Fruit fly (Drosophila melanogaster) whole organism, embryonic: ENCODE results near the gene CG34008.
A peak's percentile ranks its signal among the peaks of the same experiment; 100 is the strongest.

Source experiments
- Antp ChIP-seq: fragments of 200-800 bp; sonication (Bioruptor generic); optimal IDR thresholded peaks from 3 replicates; lab custom pipeline; 2016; ENCODE audit warnings: missing biosample characterization, missing genetic modification characterization
- Atf-2 ChIP-seq: fragments of 200-800 bp; sonication (Bioruptor generic); optimal IDR thresholded peaks from 2 replicates; lab custom pipeline; 2016; ENCODE audit warnings: missing biosample characterization, missing genetic modification characterization
- Bdp1 ChIP-seq: fragments of 200-800 bp; sonication (Bioruptor generic); optimal IDR thresholded peaks from 3 replicates; lab custom pipeline; 2016; ENCODE audit warnings: missing biosample characterization, missing genetic modification characterization
- CG11085 ChIP-seq: fragments of 200-800 bp; sonication (Bioruptor generic); IDR thresholded peaks from 2 replicates; pipeline ENCODE4 v1.3.6; 2022; ENCODE audit warnings: missing biosample characterization, missing genetic modification characterization
- CG11398 ChIP-seq: fragments of 200-800 bp; sonication (Bioruptor generic); optimal IDR thresholded peaks from 2 replicates; lab custom pipeline; 2016; ENCODE audit warnings: missing biosample characterization, missing genetic modification characterization
- CG13624 ChIP-seq: fragments of 200-800 bp; sonication (Bioruptor generic); optimal IDR thresholded peaks from 2 replicates; lab custom pipeline; 2016; ENCODE audit warnings: missing biosample characterization, missing genetic modification characterization
- CG14965 ChIP-seq: fragments of 200-800 bp; sonication (Bioruptor generic); optimal IDR thresholded peaks from 2 replicates; lab custom pipeline; 2016; ENCODE audit warnings: missing biosample characterization, missing genetic modification characterization, borderline replicate concordance
- CG17568 ChIP-seq: fragments of 200-800 bp; sonication (Bioruptor generic); optimal IDR thresholded peaks from 2 replicates; lab custom pipeline; 2018; ENCODE audit warnings: missing biosample characterization, mild to moderate bottlenecking, missing genetic modification characterization, moderate library complexity
- CG17829 ChIP-seq: fragments of 200-800 bp; optimal IDR thresholded peaks from 2 replicates; lab custom pipeline; 2019; ENCODE audit warnings: missing biosample characterization, mild to moderate bottlenecking, missing genetic modification characterization, moderate library complexity
- CG2678 ChIP-seq: fragments of 200-800 bp; sonication (Bioruptor generic); optimal IDR thresholded peaks from 3 replicates; lab custom pipeline; 2019; ENCODE audit warnings: missing biosample characterization, mild to moderate bottlenecking, missing genetic modification characterization, moderate library complexity
- CG32772 ChIP-seq: fragments of 200-800 bp; sonication (Bioruptor generic); IDR thresholded peaks from 2 replicates; pipeline ENCODE4 v1.3.6; 2022; ENCODE audit warnings: missing biosample characterization, missing genetic modification characterization
- CG3995 ChIP-seq: fragments of 200-800 bp; sonication (Bioruptor generic); optimal IDR thresholded peaks from 3 replicates; lab custom pipeline; 2016; ENCODE audit warnings: missing biosample characterization, missing genetic modification characterization
- CG4360 ChIP-seq: fragments of 200-800 bp; sonication (Bioruptor generic); IDR thresholded peaks from 2 replicates; pipeline ENCODE4 v1.3.6; 2022; ENCODE audit warnings: missing biosample characterization, missing genetic modification characterization
- CG7556 ChIP-seq: fragments of 200-800 bp; sonication (Bioruptor generic); optimal IDR thresholded peaks from 2 replicates; lab custom pipeline; 2017; ENCODE audit warnings: missing biosample characterization, mild to moderate bottlenecking, missing genetic modification characterization
- CG7928 ChIP-seq: fragments of 200-800 bp; sonication (Bioruptor generic); optimal IDR thresholded peaks from 2 replicates; lab custom pipeline; 2017; ENCODE audit warnings: missing biosample characterization, mild to moderate bottlenecking, missing genetic modification characterization
- CG8290 ChIP-seq, 3 experiments: fragments of 200-800 bp; sonication (Bioruptor generic); optimal IDR thresholded peaks; 2 replicates each; lab custom pipeline; 2016 to 2019; ENCODE audit warnings: missing biosample characterization in 3 of 3, missing genetic modification characterization in 3 of 3, mild to moderate bottlenecking in 2 of 3, moderate library complexity in 1 of 3
- CG9932 ChIP-seq: fragments of 200-800 bp; sonication (Bioruptor generic); IDR thresholded peaks from 2 replicates; pipeline ENCODE4 v1.3.6; 2022; ENCODE audit warnings: missing biosample characterization, missing genetic modification characterization
- E2f1 ChIP-seq: fragments of 200-800 bp; sonication (Bioruptor generic); IDR thresholded peaks from 2 replicates; pipeline ENCODE4 v1.3.6; 2022; ENCODE audit warnings: missing biosample characterization, missing genetic modification characterization
- Gsc ChIP-seq: fragments of 200-800 bp; sonication (Bioruptor generic); IDR thresholded peaks from 2 replicates; pipeline ENCODE4 v1.3.6; 2022; ENCODE audit warnings: missing biosample characterization, missing genetic modification characterization
- H2.0 ChIP-seq: fragments of 200-800 bp; sonication (Bioruptor generic); IDR thresholded peaks from 2 replicates; pipeline ENCODE4 v1.3.6; 2022; ENCODE audit warnings: missing biosample characterization, missing genetic modification characterization
- HmgZ ChIP-seq: fragments of 200-800 bp; sonication (Bioruptor generic); optimal IDR thresholded peaks from 2 replicates; lab custom pipeline; 2018; ENCODE audit warnings: missing biosample characterization, mild to moderate bottlenecking, missing genetic modification characterization
- Hmr ChIP-seq: fragments of 200-800 bp; sonication (Bioruptor generic); optimal IDR thresholded peaks from 3 replicates; lab custom pipeline; 2017; ENCODE audit warnings: mild to moderate bottlenecking, missing biosample characterization, missing genetic modification reagents, missing genetic modification characterization
- MESR4 ChIP-seq: fragments of 200-800 bp; sonication (Bioruptor generic); optimal IDR thresholded peaks from 2 replicates; lab custom pipeline; 2018; ENCODE audit warnings: missing biosample characterization, mild to moderate bottlenecking, missing genetic modification characterization, moderate library complexity
- Max ChIP-seq: fragments of 200-800 bp; sonication (Bioruptor generic); optimal IDR thresholded peaks from 2 replicates; lab custom pipeline; 2016; ENCODE audit warnings: missing biosample characterization, mild to moderate bottlenecking, missing genetic modification characterization
- Meics ChIP-seq: fragments of 200-800 bp; sonication (Bioruptor generic); optimal IDR thresholded peaks from 2 replicates; lab custom pipeline; 2017; ENCODE audit warnings: missing biosample characterization, mild to moderate bottlenecking, missing genetic modification characterization
- NFAT ChIP-seq: fragments of 200-800 bp; sonication (Bioruptor generic); IDR thresholded peaks from 2 replicates; pipeline ENCODE4 v1.3.6; 2022; ENCODE audit warnings: missing biosample characterization, missing genetic modification characterization
- NfI ChIP-seq: fragments of 200-800 bp; sonication (Bioruptor generic); optimal IDR thresholded peaks from 3 replicates; lab custom pipeline; 2018; ENCODE audit warnings: missing biosample characterization, mild to moderate bottlenecking, missing genetic modification characterization, moderate library complexity
- PHDP ChIP-seq: fragments of 200-800 bp; sonication (Bioruptor generic); optimal IDR thresholded peaks from 3 replicates; lab custom pipeline; 2018; ENCODE audit warnings: missing biosample characterization, mild to moderate bottlenecking, missing genetic modification characterization, moderate library complexity
- Pdp1 ChIP-seq, 2 experiments: fragments of 200-800 bp; sonication (Bioruptor generic); optimal IDR thresholded peaks; 3 replicates each; lab custom pipeline; 2016; ENCODE audit warnings: missing biosample characterization in 2 of 2, missing genetic modification characterization in 2 of 2, mild to moderate bottlenecking in 1 of 2, moderate library complexity in 1 of 2
- amos ChIP-seq: fragments of 200-800 bp; sonication (Bioruptor generic); IDR thresholded peaks from 2 replicates; pipeline ENCODE4 v1.3.6; 2022; ENCODE audit warnings: missing biosample characterization, missing genetic modification characterization; ENCODE audit not compliant: partially characterized antibody
- ase ChIP-seq: fragments of 200-800 bp; sonication (Bioruptor generic); IDR thresholded peaks from 3 replicates; pipeline ENCODE4 v1.3.6; 2022; ENCODE audit warnings: missing biosample characterization, missing genetic modification characterization
- crp ChIP-seq, 2 experiments: fragments of 200-800 bp; sonication (Bioruptor generic); optimal IDR thresholded peaks; 2 replicates in 1 of 2; 3 replicates in 1 of 2; lab custom pipeline; 2017; ENCODE audit warnings: missing biosample characterization in 2 of 2, missing genetic modification characterization in 2 of 2, mild to moderate bottlenecking in 1 of 2, moderate library complexity in 1 of 2
- disco-r ChIP-seq: fragments of 200-800 bp; sonication (Bioruptor generic); optimal IDR thresholded peaks from 2 replicates; lab custom pipeline; 2016; ENCODE audit warnings: missing biosample characterization, missing genetic modification characterization
- dmrt99B ChIP-seq: fragments of 200-800 bp; sonication (Bioruptor generic); optimal IDR thresholded peaks from 2 replicates; lab custom pipeline; 2018; ENCODE audit warnings: missing biosample characterization, mild to moderate bottlenecking, missing genetic modification characterization, moderate library complexity
- ftz-f1 ChIP-seq: fragments of 200-800 bp; sonication (Bioruptor generic); optimal IDR thresholded peaks from 2 replicates; lab custom pipeline; 2016; ENCODE audit warnings: missing biosample characterization, missing genetic modification characterization
- gce ChIP-seq: fragments of 200-800 bp; sonication (Bioruptor generic); IDR thresholded peaks from 3 replicates; pipeline ENCODE4 v1.3.6; 2022; ENCODE audit warnings: missing biosample characterization, missing genetic modification characterization
- gcm2 ChIP-seq: fragments of 200-800 bp; sonication (Bioruptor generic); optimal IDR thresholded peaks from 2 replicates; lab custom pipeline; 2016; ENCODE audit warnings: missing biosample characterization, missing genetic modification characterization
- grn ChIP-seq: fragments of 200-800 bp; sonication (Bioruptor generic); optimal IDR thresholded peaks from 3 replicates; lab custom pipeline; 2017; ENCODE audit warnings: missing biosample characterization, missing genetic modification characterization
- kay ChIP-seq: fragments of 200-800 bp; sonication (Bioruptor generic); optimal IDR thresholded peaks from 2 replicates; lab custom pipeline; 2016; ENCODE audit warnings: missing biosample characterization, missing genetic modification characterization
- lab ChIP-seq: fragments of 200-800 bp; sonication (Bioruptor generic); optimal IDR thresholded peaks from 3 replicates; lab custom pipeline; 2017; ENCODE audit warnings: missing biosample characterization, missing genetic modification characterization, mild to moderate bottlenecking, moderate library complexity, missing genetic modification reagents
- lov ChIP-seq, 2 experiments: fragments of 200-800 bp in 1 of 2; fragments of >200 bp in 1 of 2; sonication (Bioruptor generic) in 1 of 2; IDR thresholded peaks in 1 of 2; optimal IDR thresholded peaks in 1 of 2; 2 replicates in 1 of 2; 3 replicates in 1 of 2; pipeline versions ENCODE4 v1.3.6 to Lab custom; 2017 to 2022; ENCODE audit warnings: missing biosample characterization in 1 of 2, missing genetic modification characterization in 1 of 2
- pfk ChIP-seq: fragments of 200-800 bp; sonication (Bioruptor generic); optimal IDR thresholded peaks from 2 replicates; lab custom pipeline; 2018; ENCODE audit warnings: missing biosample characterization, mild to moderate bottlenecking, missing genetic modification characterization, moderate library complexity
- phol ChIP-seq: fragments of 200-800 bp; sonication (Bioruptor generic); optimal IDR thresholded peaks from 3 replicates; lab custom pipeline; 2018; ENCODE audit warnings: missing biosample characterization, mild to moderate bottlenecking, missing genetic modification characterization, moderate library complexity
- repo ChIP-seq: fragments of 200-800 bp; sonication (Bioruptor generic); optimal IDR thresholded peaks from 2 replicates; lab custom pipeline; 2016; ENCODE audit warnings: missing biosample characterization, missing genetic modification characterization
- rib ChIP-seq: fragments of 200-800 bp; sonication (Bioruptor generic); IDR thresholded peaks from 2 replicates; pipeline ENCODE4 v1.3.6; 2022; ENCODE audit warnings: missing biosample characterization, missing genetic modification characterization
- sens-2 ChIP-seq: fragments of 200-800 bp; sonication (Bioruptor generic); IDR thresholded peaks from 2 replicates; pipeline ENCODE4 v1.3.6; 2022; ENCODE audit warnings: missing biosample characterization, missing genetic modification characterization
- sima ChIP-seq: fragments of 200-800 bp; sonication (Bioruptor generic); optimal IDR thresholded peaks from 2 replicates; lab custom pipeline; 2016; ENCODE audit warnings: missing biosample characterization, missing genetic modification characterization
- vnd ChIP-seq: fragments of 200-800 bp; sonication (Bioruptor generic); IDR thresholded peaks from 3 replicates; pipeline ENCODE4 v1.3.6; 2022; ENCODE audit warnings: missing biosample characterization, missing genetic modification characterization; ENCODE audit not compliant: partially characterized antibody
- zfh2 ChIP-seq: fragments of 200-800 bp; sonication (Bioruptor generic); optimal IDR thresholded peaks from 2 replicates; lab custom pipeline; 2016; ENCODE audit warnings: missing biosample characterization, missing genetic modification characterization

Gene CG34008

DNA sequence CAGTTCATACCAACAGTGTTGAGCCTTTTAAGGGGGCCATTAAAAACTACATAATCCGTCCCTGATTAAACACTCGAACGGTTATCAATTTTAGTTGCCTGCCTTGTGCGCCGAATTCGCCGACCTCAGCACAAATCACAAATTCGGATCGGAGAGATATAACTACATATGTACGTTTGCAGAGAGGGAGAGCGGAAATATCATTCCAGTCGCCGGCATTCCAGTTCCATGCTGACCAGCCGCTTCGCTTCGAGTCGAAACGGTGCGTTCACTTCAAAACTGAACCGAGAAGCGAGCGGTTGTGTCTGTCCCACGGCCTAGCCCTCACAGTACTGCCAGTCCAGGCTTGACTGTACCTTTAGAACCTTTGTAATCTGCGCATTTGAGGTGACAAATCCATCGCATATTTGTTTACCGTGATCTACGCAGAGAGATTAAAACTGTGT lies 6.8 kb downstream of the CG34008 start (continued):
- no peak for TF ChIP-seq crp (GFP tag; optimal IDR thresholded peaks at IDR 0.05; lab: Kevin White, UChicago)
- no peak for TF ChIP-seq ase (GFP tag; lab: Robert Waterston, UW)
- peak; percentile 42 for TF ChIP-seq PHDP (tag; lab: Kevin White, UChicago)
- TF ChIP-seq pfk: peak; percentile 71
- peak; percentile 19 for TF ChIP-seq Antp (GFP tag; lab: Kevin White, UChicago)
- no peak for TF ChIP-seq CG7556 (GFP tag; lab: Kevin White, UChicago)
- TF ChIP-seq Bdp1 (GFP tag; lab: Kevin White, UChicago): peak; percentile 27
- TF ChIP-seq rib (GFP tag; lab: Robert Waterston, UW): peak; percentile 47; the same call in 1 of the 2 replicates
- TF ChIP-seq zfh2 (GFP tag; lab: Kevin White, UChicago): no peak
- TF ChIP-seq CG17568 (GFP tag; lab: Kevin White, UChicago): no peak
- TF ChIP-seq NfI: peak; percentile 24
- no peak for TF ChIP-seq lov (optimal IDR thresholded peaks at IDR 0.05; lab: Kevin White, UChicago)
- TF ChIP-seq lov (GFP tag; IDR thresholded peaks at IDR 0.05; lab: Robert Waterston, UW): 0 out of 3 replicates have a peak, but pooled peaks have one; percentile 55
- TF ChIP-seq Atf-2 (GFP tag; lab: Kevin White, UChicago): no peak
- peak; percentile 38; the same call in 1 of the 2 replicates for TF ChIP-seq CG4360 (GFP tag; lab: Robert Waterston, UW)
- TF ChIP-seq CG32772 (GFP tag; lab: Robert Waterston, UW): no peak
- TF ChIP-seq lab: peak; percentile 44
- TF ChIP-seq phol: no peak
- TF ChIP-seq vnd (GFP tag; lab: Robert Waterston, UW): 0 out of 3 replicates have a peak, but pooled peaks have one; percentile 24
- peak; percentile 7 for TF ChIP-seq Meics
- peak; percentile 58 for TF ChIP-seq MESR4 (GFP tag; lab: Kevin White, UChicago)
- TF ChIP-seq Max: peak; percentile 58
- TF ChIP-seq CG2678 (tag; lab: Kevin White, UChicago): peak; percentile 38
- TF ChIP-seq Hmr (GFP tag; lab: Kevin White, UChicago): peak; percentile 45
- TF ChIP-seq CG17829 (tag; lab: Kevin White, UChicago): peak; percentile 65
- TF ChIP-seq disco-r (GFP tag; lab: Kevin White, UChicago): no peak
- peak; percentile 32; the same call in 1 of the 2 replicates for TF ChIP-seq NFAT
- TF ChIP-seq ftz-f1 (GFP tag; lab: Kevin White, UChicago): peak; percentile 38
- TF ChIP-seq HmgZ (tag; lab: Kevin White, UChicago): peak; percentile 60
- no peak for TF ChIP-seq gcm2
- peak; percentile 18 for TF ChIP-seq repo (GFP tag; lab: Kevin White, UChicago)
- peak; percentile 11 for TF ChIP-seq CG13624 (GFP tag; lab: Kevin White, UChicago)
- TF ChIP-seq CG7928: peak; percentile 62
- TF ChIP-seq sens-2 (GFP tag; lab: Robert Waterston, UW): peak; percentile 75
- no peak for TF ChIP-seq CG11085 (GFP tag; lab: Robert Waterston, UW)
- peak; percentile 34; the same call in 1 of the 2 replicates for TF ChIP-seq CG9932 (GFP tag; lab: Robert Waterston, UW)
- peak; percentile 45; the same call in 1 of the 3 replicates for TF ChIP-seq gce (GFP tag; lab: Robert Waterston, UW)
- TF ChIP-seq CG8290 (GFP tag; optimal IDR thresholded peaks at IDR 0.05; lab: Kevin White, UChicago): no peak
- TF ChIP-seq CG8290 (tag; optimal IDR thresholded peaks at IDR 0.05; lab: Kevin White, UChicago): peak in 1 of 2 experiments; percentile 62
- TF ChIP-seq dmrt99B (tag; lab: Kevin White, UChicago): no peak
- no peak for TF ChIP-seq sima (GFP tag; lab: Kevin White, UChicago)
- peak; percentile 2 for TF ChIP-seq CG11398 (GFP tag; lab: Kevin White, UChicago)
- TF ChIP-seq H2.0 (GFP tag; lab: Robert Waterston, UW): no peak
- peak; percentile 31; the same call in 1 of the 2 replicates for TF ChIP-seq E2f1
- no peak for TF ChIP-seq CG14965
- TF ChIP-seq Gsc: no peak
- TF ChIP-seq amos (GFP tag; lab: Robert Waterston, UW): peak; percentile 39; the same call in 1 of the 2 replicates
- peak; percentile 44 for TF ChIP-seq CG3995 (GFP tag; lab: Kevin White, UChicago)
- peak; percentile 5 for TF ChIP-seq kay
- peak; percentile 83 for TF ChIP-seq grn (GFP tag; lab: Kevin White, UChicago)
- peak in 1 of 2 experiments; percentile 63 for TF ChIP-seq Pdp1 (GFP tag; optimal IDR thresholded peaks at IDR 0.05; lab: Kevin White, UChicago)
